Fruit fly (Drosophila melanogaster) whole organism, adult: ENCODE results near the gene Sfp77F.

Experiments
- CG11617 ChIP-seq: fragments of 200-800 bp; sonication (Bioruptor generic); optimal IDR thresholded peaks from 2 replicates; lab custom pipeline; 2017; ENCODE audit warnings: mild to moderate bottlenecking, missing biosample characterization, missing genetic modification reagents, missing genetic modification characterization
- CG14711 ChIP-seq: fragments of 200-800 bp; sonication (Bioruptor generic); optimal IDR thresholded peaks from 2 replicates; lab custom pipeline; 2018; ENCODE audit warnings: missing biosample characterization, mild to moderate bottlenecking, missing genetic modification characterization, moderate library complexity
- CG33017 ChIP-seq: fragments of 200-800 bp; sonication (Bioruptor generic); optimal IDR thresholded peaks from 2 replicates; lab custom pipeline; 2018; ENCODE audit warnings: missing biosample characterization, mild to moderate bottlenecking, missing genetic modification characterization, moderate library complexity
- CG5204 ChIP-seq: fragments of 200-800 bp; sonication (Bioruptor generic); optimal IDR thresholded peaks from 2 replicates; lab custom pipeline; 2016; ENCODE audit warnings: missing biosample characterization, missing genetic modification characterization
- CG7101 ChIP-seq: fragments of 200-800 bp; sonication (Bioruptor generic); optimal IDR thresholded peaks from 2 replicates; lab custom pipeline; 2018; ENCODE audit warnings: missing biosample characterization, mild to moderate bottlenecking, missing genetic modification characterization, moderate library complexity
- Mnt ChIP-seq: fragments of 200-800 bp; sonication (Bioruptor generic); optimal IDR thresholded peaks from 2 replicates; lab custom pipeline; 2016; ENCODE audit warnings: missing biosample characterization, mild to moderate bottlenecking, missing genetic modification characterization
- cnc ChIP-seq, 2 experiments: fragments of >200 bp; optimal IDR thresholded peaks; 2 replicates each; lab custom pipeline; 2017
- kay ChIP-seq: fragments of 200-800 bp; sonication (Bioruptor generic); peaks from one replicate; lab custom pipeline; 2016; ENCODE audit warnings: missing biosample characterization, missing genetic modification characterization, borderline replicate concordance
- tj ChIP-seq: fragments of 200-800 bp; sonication (Bioruptor generic); optimal IDR thresholded peaks from 3 replicates; lab custom pipeline; 2017; ENCODE audit warnings: missing biosample characterization, mild to moderate bottlenecking, missing genetic modification characterization, moderate library complexity
- toe ChIP-seq: fragments of 200-800 bp; sonication (Bioruptor generic); optimal IDR thresholded peaks from 2 replicates; lab custom pipeline; 2016; ENCODE audit warnings: missing biosample characterization, missing genetic modification characterization

DNA sequence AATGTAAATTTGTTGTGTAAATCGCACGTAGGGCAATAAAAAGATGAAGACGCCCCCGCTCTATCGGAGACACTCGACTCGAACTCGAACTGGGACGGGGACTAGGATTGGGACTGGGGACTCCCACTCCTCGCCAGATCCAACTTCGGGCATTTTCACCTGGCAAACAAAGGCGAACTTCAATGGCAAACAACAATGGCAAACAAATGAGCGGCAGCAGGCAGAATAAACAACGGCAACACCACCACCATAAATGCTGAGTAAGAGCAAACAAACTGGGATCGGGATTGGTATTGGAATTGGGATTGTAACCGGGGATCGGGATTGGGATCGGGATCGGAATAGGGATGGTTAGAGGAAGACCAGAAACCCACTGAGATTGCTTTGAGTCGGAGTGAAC, 47.0 kb upstream of the Sfp77F start:
- TF ChIP-seq kay (GFP tag; lab: Kevin White, UChicago) (no peak), Mnt (GFP tag; lab: Kevin White, UChicago) (no peak), CG5204 (GFP tag; lab: Kevin White, UChicago) (no peak), tj (GFP tag; lab: Kevin White, UChicago) (no peak), toe (GFP tag; lab: Kevin White, UChicago) (no peak), CG11617 (GFP tag; lab: Kevin White, UChicago) (no peak), CG14711 (no peak), CG33017 (no peak), CG7101 (tag; lab: Kevin White, UChicago) (no peak), cnc (optimal IDR thresholded peaks at IDR 0.05; lab: Kevin White, UChicago) (no peak)
